Fruit fly (Drosophila melanogaster) whole organism, prepupa: ENCODE results near the gene twit.

Source experiments
- Blimp-1 ChIP-seq: fragments of 200-800 bp; sonication (Bioruptor generic); optimal IDR thresholded peaks from 3 replicates; lab custom pipeline; 2017; ENCODE audit warnings: missing biosample characterization, missing genetic modification characterization, mild to moderate bottlenecking, moderate library complexity, missing genetic modification reagents
- CG11762 ChIP-seq: fragments of 200-800 bp; sonication (Bioruptor generic); optimal IDR thresholded peaks from 3 replicates; lab custom pipeline; 2016; ENCODE audit warnings: missing biosample characterization, missing genetic modification characterization; ENCODE audit not compliant: insufficient read depth
- CG15336 ChIP-seq: fragments of 200-800 bp; sonication (Bioruptor generic); IDR thresholded peaks from 2 replicates; pipeline ENCODE4 v1.3.6; 2022; ENCODE audit warnings: missing biosample characterization, missing genetic modification characterization
- CG1621 ChIP-seq: fragments of 200-800 bp; sonication (Bioruptor generic); optimal IDR thresholded peaks from 3 replicates; lab custom pipeline; 2018; ENCODE audit warnings: missing biosample characterization, mild to moderate bottlenecking, missing genetic modification characterization
- CG16779 ChIP-seq: fragments of 200-800 bp; sonication (Bioruptor generic); optimal IDR thresholded peaks from 3 replicates; lab custom pipeline; 2017; ENCODE audit warnings: missing biosample characterization, mild to moderate bottlenecking, missing genetic modification characterization
- CG31627 ChIP-seq: fragments of 200-800 bp; sonication (Bioruptor generic); optimal IDR thresholded peaks from 3 replicates; lab custom pipeline; 2016; ENCODE audit warnings: missing biosample characterization, missing genetic modification characterization
- CG32006 ChIP-seq: fragments of 200-800 bp; sonication (Bioruptor generic); optimal IDR thresholded peaks from 3 replicates; lab custom pipeline; 2017; ENCODE audit warnings: missing biosample characterization, mild to moderate bottlenecking, missing genetic modification characterization
- CG34406 ChIP-seq: fragments of 200-800 bp; sonication (Bioruptor generic); optimal IDR thresholded peaks from 3 replicates; lab custom pipeline; 2016; ENCODE audit warnings: missing biosample characterization, missing genetic modification characterization
- CG3919 ChIP-seq: fragments of 200-800 bp; sonication (Bioruptor generic); optimal IDR thresholded peaks from 3 replicates; lab custom pipeline; 2016; ENCODE audit warnings: missing biosample characterization, missing genetic modification characterization
- CG6276 ChIP-seq: fragments of 200-800 bp; sonication (Bioruptor generic); optimal IDR thresholded peaks from 2 replicates; lab custom pipeline; 2017; ENCODE audit warnings: missing biosample characterization, mild to moderate bottlenecking, missing genetic modification characterization
- CG6792 ChIP-seq: fragments of 200-800 bp; sonication (Bioruptor generic); optimal IDR thresholded peaks from 3 replicates; lab custom pipeline; 2016; ENCODE audit warnings: missing biosample characterization, missing genetic modification characterization
- CG6808 ChIP-seq: fragments of 200-800 bp; sonication (Bioruptor generic); optimal IDR thresholded peaks from 3 replicates; lab custom pipeline; 2017; ENCODE audit warnings: missing biosample characterization, missing genetic modification characterization, mild to moderate bottlenecking, moderate library complexity, missing genetic modification reagents
- CG6854 ChIP-seq: fragments of 200-800 bp; sonication (Bioruptor generic); optimal IDR thresholded peaks from 2 replicates; lab custom pipeline; 2017; ENCODE audit warnings: missing biosample characterization, mild to moderate bottlenecking, missing genetic modification characterization
- CG7368 ChIP-seq: fragments of 200-800 bp; sonication (Bioruptor generic); optimal IDR thresholded peaks from 3 replicates; lab custom pipeline; 2016; ENCODE audit warnings: missing biosample characterization, missing genetic modification characterization
- CG8119 ChIP-seq: fragments of 200-800 bp; sonication (Bioruptor generic); IDR thresholded peaks from 3 replicates; pipeline ENCODE4 v1.3.6; 2022; ENCODE audit warnings: missing biosample characterization, missing genetic modification characterization
- CG8632 ChIP-seq: fragments of 200-800 bp; sonication (Bioruptor generic); optimal IDR thresholded peaks from 3 replicates; lab custom pipeline; 2016; ENCODE audit warnings: missing biosample characterization, missing genetic modification characterization
- CG9139 ChIP-seq: fragments of 200-800 bp; sonication (Bioruptor generic); optimal IDR thresholded peaks from 3 replicates; lab custom pipeline; 2017; ENCODE audit warnings: missing biosample characterization, mild to moderate bottlenecking, missing genetic modification characterization
- Eip75B ChIP-seq: fragments of 200-800 bp; sonication (Bioruptor generic); optimal IDR thresholded peaks from 3 replicates; lab custom pipeline; 2016; ENCODE audit warnings: missing biosample characterization, missing genetic modification characterization
- Eip78C ChIP-seq: fragments of 200-800 bp; sonication (Bioruptor generic); peaks from one replicate; lab custom pipeline; 2016; ENCODE audit warnings: missing biosample characterization, missing genetic modification characterization
- Eip93F ChIP-seq: fragments of 200-800 bp; sonication (Bioruptor generic); optimal IDR thresholded peaks from 2 replicates; lab custom pipeline; 2016; ENCODE audit warnings: missing biosample characterization, mild to moderate bottlenecking, missing genetic modification characterization
- Gug ChIP-seq: fragments of 200-800 bp; sonication (Bioruptor generic); IDR thresholded peaks from 2 replicates; pipeline ENCODE4 v1.3.6; 2022; ENCODE audit warnings: missing biosample characterization, missing genetic modification characterization
- Hr38 ChIP-seq: sonication (Bioruptor generic); optimal IDR thresholded peaks from 2 replicates; lab custom pipeline; 2016; ENCODE audit warnings: missing biosample characterization, missing genetic modification characterization
- Hr39 ChIP-seq: fragments of 200-800 bp; sonication (Bioruptor generic); optimal IDR thresholded peaks from 2 replicates; lab custom pipeline; 2016; ENCODE audit warnings: missing biosample characterization, missing genetic modification characterization
- Hr4 ChIP-seq: fragments of 200-800 bp; sonication (Bioruptor generic); optimal IDR thresholded peaks from 3 replicates; lab custom pipeline; 2016; ENCODE audit warnings: missing biosample characterization, missing genetic modification characterization
- Lpt ChIP-seq: fragments of 200-800 bp; sonication (Bioruptor generic); optimal IDR thresholded peaks from 3 replicates; lab custom pipeline; 2016; ENCODE audit warnings: missing biosample characterization, missing genetic modification characterization
- Smox ChIP-seq: fragments of 200-800 bp; sonication (Bioruptor generic); optimal IDR thresholded peaks from 3 replicates; lab custom pipeline; 2016; ENCODE audit warnings: missing biosample characterization, missing genetic modification characterization
- Sox102F ChIP-seq: fragments of 200-800 bp; sonication (Bioruptor generic); optimal IDR thresholded peaks from 2 replicates; lab custom pipeline; 2016; ENCODE audit warnings: missing biosample characterization, mild to moderate bottlenecking, missing genetic modification characterization
- achi ChIP-seq: fragments of 200-800 bp; sonication (Bioruptor generic); optimal IDR thresholded peaks from 3 replicates; lab custom pipeline; 2016; ENCODE audit warnings: missing biosample characterization, missing genetic modification characterization
- acj6 ChIP-seq: fragments of 200-800 bp; sonication (Bioruptor generic); optimal IDR thresholded peaks from 3 replicates; lab custom pipeline; 2016; ENCODE audit warnings: missing biosample characterization, missing genetic modification characterization
- cyc ChIP-seq: fragments of 200-800 bp; sonication (Bioruptor generic); optimal IDR thresholded peaks from 3 replicates; lab custom pipeline; 2016; ENCODE audit warnings: missing biosample characterization, missing genetic modification characterization
- dac ChIP-seq: fragments of 200-800 bp; sonication (Bioruptor generic); optimal IDR thresholded peaks from 2 replicates; lab custom pipeline; 2017; ENCODE audit warnings: missing biosample characterization, mild to moderate bottlenecking, missing genetic modification characterization
- dsx ChIP-seq: fragments of 200-800 bp; optimal IDR thresholded peaks from 3 replicates; lab custom pipeline; 2019; ENCODE audit warnings: missing biosample characterization, mild to moderate bottlenecking, missing genetic modification characterization, moderate library complexity; ENCODE audit not compliant: poor library complexity, severe bottlenecking
- eg ChIP-seq: fragments of 200-800 bp; sonication (Bioruptor generic); IDR thresholded peaks from 3 replicates; pipeline ENCODE4 v1.3.6; 2022; ENCODE audit warnings: missing biosample characterization, missing genetic modification characterization
- esn ChIP-seq: fragments of 200-800 bp; sonication (Bioruptor generic); optimal IDR thresholded peaks from 2 replicates; lab custom pipeline; 2016; ENCODE audit warnings: missing biosample characterization, mild to moderate bottlenecking, missing genetic modification characterization, moderate library complexity
- fd59A ChIP-seq: fragments of 200-800 bp; sonication (Bioruptor generic); optimal IDR thresholded peaks from 2 replicates; lab custom pipeline; 2017; ENCODE audit warnings: missing biosample characterization, mild to moderate bottlenecking, missing genetic modification characterization, missing genetic modification reagents
- fd85E ChIP-seq: fragments of 200-800 bp; sonication (Bioruptor generic); optimal IDR thresholded peaks from 3 replicates; lab custom pipeline; 2016; ENCODE audit warnings: missing biosample characterization, missing genetic modification characterization
- fkh ChIP-seq: fragments of 200-800 bp; sonication (Bioruptor generic); optimal IDR thresholded peaks from 3 replicates; lab custom pipeline; 2017; ENCODE audit warnings: missing biosample characterization, mild to moderate bottlenecking, missing genetic modification characterization, moderate library complexity
- lz ChIP-seq: fragments of 200-800 bp; sonication (Bioruptor generic); optimal IDR thresholded peaks from 3 replicates; lab custom pipeline; 2016; ENCODE audit warnings: missing biosample characterization, missing genetic modification characterization
- net ChIP-seq: fragments of 200-800 bp; sonication (Bioruptor generic); optimal IDR thresholded peaks from 3 replicates; lab custom pipeline; 2016; ENCODE audit warnings: missing biosample characterization, missing genetic modification characterization
- pdm3 ChIP-seq: fragments of 200-800 bp; sonication (Bioruptor generic); optimal IDR thresholded peaks from 3 replicates; lab custom pipeline; 2016; ENCODE audit warnings: missing biosample characterization, missing genetic modification characterization
- ss ChIP-seq, 2 experiments: fragments of 200-800 bp; sonication (Bioruptor generic); optimal IDR thresholded peaks; 2 replicates in 1 of 2; 3 replicates in 1 of 2; lab custom pipeline; 2017 to 2018; ENCODE audit warnings: mild to moderate bottlenecking in 2 of 2, missing biosample characterization in 2 of 2, missing genetic modification characterization in 2 of 2, moderate library complexity in 1 of 2
- svp ChIP-seq: fragments of 200-800 bp; sonication (Bioruptor generic); peaks from one replicate; lab custom pipeline; 2016; ENCODE audit warnings: missing biosample characterization, missing genetic modification characterization
- vri ChIP-seq: fragments of 200-800 bp; sonication (Bioruptor generic); optimal IDR thresholded peaks from 3 replicates; lab custom pipeline; 2016; ENCODE audit warnings: missing biosample characterization, mild to moderate bottlenecking, missing genetic modification characterization

twit gene

DNA sequence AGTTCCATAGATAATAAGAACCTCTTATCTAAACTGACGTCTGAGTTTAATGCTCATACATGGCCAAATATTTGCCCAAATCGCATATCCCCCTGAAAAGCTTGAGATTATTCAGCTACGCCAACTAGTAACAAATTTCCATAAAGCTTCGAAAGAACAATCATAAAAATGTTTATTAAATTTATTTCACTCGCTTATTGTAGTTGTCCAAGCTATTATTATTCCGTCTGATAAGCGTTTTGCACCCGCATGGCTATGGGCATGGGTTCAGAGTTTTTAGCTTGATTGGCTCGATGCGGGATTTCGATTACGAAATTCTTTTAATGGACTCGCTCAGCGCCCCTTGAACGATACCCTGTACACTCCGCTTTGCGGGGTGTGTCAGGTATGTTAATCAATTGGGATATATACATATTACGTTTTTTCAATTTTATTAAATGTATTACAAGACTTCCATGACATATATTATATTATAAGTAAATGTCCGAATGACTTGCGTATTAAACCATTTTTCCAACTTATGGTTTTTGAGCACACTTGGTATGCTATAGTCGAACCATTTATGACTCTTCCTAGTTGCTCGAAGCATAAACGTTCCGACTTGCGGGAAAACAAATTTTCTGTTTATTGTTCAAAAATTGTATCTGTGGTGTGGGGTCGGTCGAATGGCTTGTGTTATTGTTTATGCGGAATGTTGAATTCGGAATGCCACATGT is 46.6 kb upstream of the twit start (continued):
- TF ChIP-seq dac (GFP tag; lab: Kevin White, UChicago) (peak; percentile 40), Eip93F (peak; percentile 52), fkh (GFP tag; lab: Kevin White, UChicago) (peak; percentile 60), Smox (GFP tag; lab: Kevin White, UChicago) (peak; percentile 73), Blimp-1 (GFP tag; lab: Kevin White, UChicago) (peak; percentile 34), CG6808 (peak; percentile 34), Hr38 (no peak), Eip75B (GFP tag; lab: Kevin White, UChicago) (peak; percentile 63), cyc (GFP tag; lab: Kevin White, UChicago) (peak; percentile 62), Sox102F (GFP tag; lab: Kevin White, UChicago) (peak; percentile 78), CG8632 (peak; percentile 49), Gug (GFP tag; lab: Robert Waterston, UW) (peak; percentile 63), svp (GFP tag; lab: Kevin White, UChicago) (peak; percentile 91), acj6 (GFP tag; lab: Kevin White, UChicago) (peak; percentile 78), Eip78C (peak; percentile 88), CG31627 (peak; percentile 62), CG6854 (GFP tag; lab: Kevin White, UChicago) (no peak), CG3919 (GFP tag; lab: Kevin White, UChicago) (peak; percentile 73), pdm3 (peak; percentile 68), CG6276 (GFP tag; lab: Kevin White, UChicago) (peak; percentile 65), esn (GFP tag; lab: Kevin White, UChicago) (peak; percentile 81), CG8119 (GFP tag; lab: Robert Waterston, UW) (peak; percentile 76), eg (GFP tag; lab: Robert Waterston, UW) (peak; percentile 80), CG9139 (peak; percentile 12), CG11762 (peak; percentile 4), CG34406 (GFP tag; lab: Kevin White, UChicago) (peak; percentile 68), lz (GFP tag; lab: Kevin White, UChicago) (peak; percentile 68), fd85E (GFP tag; lab: Kevin White, UChicago) (no peak), Hr39 (GFP tag; lab: Kevin White, UChicago) (peak; percentile 55), CG32006 (GFP tag; lab: Kevin White, UChicago) (peak; percentile 78), fd59A (GFP tag; lab: Kevin White, UChicago) (peak; percentile 16), ss (GFP tag; optimal IDR thresholded peaks at IDR 0.05; lab: Kevin White, UChicago) (peak; percentile 17 to 56), CG7368 (GFP tag; lab: Kevin White, UChicago) (no peak), dsx (GFP tag; lab: Kevin White, UChicago) (peak; percentile 51), Lpt (GFP tag; lab: Kevin White, UChicago) (peak; percentile 49), CG6792 (GFP tag; lab: Kevin White, UChicago) (peak; percentile 67), achi (GFP tag; lab: Kevin White, UChicago) (peak; percentile 71), CG1621 (tag; lab: Kevin White, UChicago) (peak; percentile 31), net (GFP tag; lab: Kevin White, UChicago) (peak; percentile 79), Hr4 (GFP tag; lab: Kevin White, UChicago) (peak; percentile 72), vri (peak; percentile 82)

- TF ChIP-seq Gug (GFP tag; lab: Robert Waterston, UW) (no peak), fd85E (GFP tag; lab: Kevin White, UChicago) (no peak), CG15336 (GFP tag; lab: Robert Waterston, UW) (no peak), eg (GFP tag; lab: Robert Waterston, UW) (no peak), achi (GFP tag; lab: Kevin White, UChicago) (no peak), CG16779 (no peak)
Measured at dm6 chr2L:20806619-20807018, 45.8 kb upstream of the twit start.
